Worm (Caenorhabditis elegans): ENCODE data around the gene Y17G7B.23.

The Y17G7B.23 gene

ce11 chrII:12040167-12040566 lies 41.2 kb downstream of the Y17G7B.23 start (continued):
- TF ChIP-seq set-16 (GFP tag; IDR thresholded peaks at IDR 0.05) (no peak), nhr-11 (tag; optimal IDR thresholded peaks at IDR 0.05) (peak; percentile 48), cey-2 (tag; optimal IDR thresholded peaks at IDR 0.05; ENCODE audit: borderline replicate concordance, insufficient read depth) (no peak), nhr-25 (tag; optimal IDR thresholded peaks at IDR 0.05; ENCODE audit: borderline replicate concordance, insufficient read depth) (peak; percentile 22), lin-15B (tag; optimal IDR thresholded peaks at IDR 0.05) (no peak), zfp-3 (GFP tag; conservative IDR thresholded peaks at IDR 0.05) (no peak), ceh-82 (tag; optimal IDR thresholded peaks at IDR 0.05) (no peak), T20F7.1 (GFP tag; optimal IDR thresholded peaks at IDR 0.05) (no peak), daf-16 (GFP tag; optimal IDR thresholded peaks at IDR 0.05) (no peak), daf-16 (tag; optimal IDR thresholded peaks at IDR 0.05) (peak; percentile 96), unc-39 (tag; optimal IDR thresholded peaks at IDR 0.05) (no peak), mes-2 (tag; optimal IDR thresholded peaks at IDR 0.05; ENCODE audit: poor library complexity, severe bottlenecking) (peak; percentile 9), ZK337.2 (GFP tag; IDR thresholded peaks at IDR 0.05) (no peak), lim-7 (GFP tag; IDR thresholded peaks at IDR 0.05) (no peak), fkh-10 (GFP tag; optimal IDR thresholded peaks at IDR 0.05) (no peak), hlh-11 (tag; optimal IDR thresholded peaks at IDR 0.05) (peak; percentile 85), nhr-237 (tag; optimal IDR thresholded peaks at IDR 0.05) (no peak), nhr-102 (tag; optimal IDR thresholded peaks at IDR 0.05) (peak; percentile 1), arid-1 (GFP tag; conservative IDR thresholded peaks at IDR 0.05) (peak; percentile 44; the same call in 1 of the 2 replicates), daf-12 (tag; optimal IDR thresholded peaks at IDR 0.05) (no peak), spr-3 (GFP tag; optimal IDR thresholded peaks at IDR 0.05) (no peak), dpl-1 (GFP tag; optimal IDR thresholded peaks at IDR 0.05) (peak; percentile 22), nhr-111 (GFP tag; optimal IDR thresholded peaks at IDR 0.05) (no peak), lir-3 (tag; optimal IDR thresholded peaks at IDR 0.05) (no peak), madf-9 (GFP tag; conservative IDR thresholded peaks at IDR 0.05) (no peak), nhr-41 (GFP tag; IDR thresholded peaks at IDR 0.05) (no peak), fos-1 (tag; optimal IDR thresholded peaks at IDR 0.05) (no peak), nhr-48 (tag; optimal IDR thresholded peaks at IDR 0.05) (peak; percentile 54), unc-62 (GFP tag; optimal IDR thresholded peaks at IDR 0.05 in 1 of 2) (peak in 1 of 2 experiments; percentile 63), unc-62 (tag; optimal IDR thresholded peaks at IDR 0.05) (no peak), daf-8 (GFP tag; IDR thresholded peaks at IDR 0.05) (no peak), dmd-9 (GFP tag; IDR thresholded peaks at IDR 0.05) (no peak), lsy-2 (tag; optimal IDR thresholded peaks at IDR 0.05) (peak in 1 of 2 experiments; percentile 77), egl-43 (GFP tag; IDR thresholded peaks at IDR 0.05) (no peak), nhr-42 (GFP tag; IDR thresholded peaks at IDR 0.05) (no peak), hlh-30 (tag; optimal IDR thresholded peaks at IDR 0.05; ENCODE audit: insufficient read depth) (peak; percentile 40), daf-19 (GFP tag; conservative IDR thresholded peaks at IDR 0.05) (no peak), hmg-1.1 (GFP tag; IDR thresholded peaks at IDR 0.05) (peak; percentile 77), nhr-77 (tag; optimal IDR thresholded peaks at IDR 0.05) (peak; percentile 81), aha-1 (tag) (peak; percentile 100), rbr-2 (tag; optimal IDR thresholded peaks at IDR 0.05) (no peak), lin-1 (GFP tag; IDR thresholded peaks at IDR 0.05) (peak; percentile 45; the same call in 1 of the 2 replicates), lin-38 (GFP tag; IDR thresholded peaks at IDR 0.05) (peak; percentile 49; the same call in 1 of the 2 replicates), ceh-28 (tag; optimal IDR thresholded peaks at IDR 0.05) (no peak), nhr-28 (tag; optimal IDR thresholded peaks at IDR 0.05) (peak; percentile 97), dmd-8 (GFP tag; IDR thresholded peaks at IDR 0.05) (no peak), lin-13 (GFP tag; optimal IDR thresholded peaks at IDR 0.05) (no peak), aly-2 (tag; optimal IDR thresholded peaks at IDR 0.05) (no peak), hif-1 (tag; optimal IDR thresholded peaks at IDR 0.05) (peak; percentile 91 to 100), dve-1 (tag; optimal IDR thresholded peaks at IDR 0.05; ENCODE audit: insufficient read depth) (peak; percentile 87)

Data from whole organism, L4 larva.